Worm (Caenorhabditis elegans): Measurements from ENCODE around the gene tbc-11.

tbc-11 gene

ce11 chrX:974499-975235 is 49.9 kb downstream of the tbc-11 start, which contains the start of gene vps-45:
Gene vps-45, minus strand, starts transcription at chrX:974848.
- no peak for TF ChIP-seq gmeb-2 (tag; optimal IDR thresholded peaks at IDR 0.05)
- TF ChIP-seq ama-1 (optimal IDR thresholded peaks at IDR 0.05): no peak
- TF ChIP-seq tbx-2 (tag; optimal IDR thresholded peaks at IDR 0.05): peak; percentile 20
- TF ChIP-seq nfya-1 (tag; optimal IDR thresholded peaks at IDR 0.05): peak; percentile 46
- TF ChIP-seq C38D4.7 (GFP tag; optimal IDR thresholded peaks at IDR 0.05): no peak
- TF ChIP-seq ref-2 (tag; optimal IDR thresholded peaks at IDR 0.05): peak; percentile 56
- TF ChIP-seq unc-42 (tag; optimal IDR thresholded peaks at IDR 0.05): peak; percentile 15
- TF ChIP-seq unc-3 (GFP tag; conservative IDR thresholded peaks at IDR 0.05): no peak
- no peak for TF ChIP-seq unc-3 (tag; optimal IDR thresholded peaks at IDR 0.05)
- no peak for TF ChIP-seq fkh-10 (GFP tag; optimal IDR thresholded peaks at IDR 0.05)
- no peak for TF ChIP-seq syd-9 (tag; optimal IDR thresholded peaks at IDR 0.05)
- no peak for TF ChIP-seq hlh-30 (tag; optimal IDR thresholded peaks at IDR 0.05; ENCODE audit: insufficient read depth)
- TF ChIP-seq tbx-7 (tag; optimal IDR thresholded peaks at IDR 0.05): no peak
- no peak for TF ChIP-seq ceh-14 (tag; optimal IDR thresholded peaks at IDR 0.05)
- TF ChIP-seq elt-4 (tag; optimal IDR thresholded peaks at IDR 0.05): no peak
- peak; percentile 69 for TF ChIP-seq ceh-31 (tag; optimal IDR thresholded peaks at IDR 0.05)
- no peak for TF ChIP-seq ztf-16 (tag; optimal IDR thresholded peaks at IDR 0.05)
- TF ChIP-seq ceh-18 (tag; optimal IDR thresholded peaks at IDR 0.05): peak; percentile 14
- TF ChIP-seq ceh-30 (tag; optimal IDR thresholded peaks at IDR 0.05): no peak
- TF ChIP-seq ttx-3 (tag; optimal IDR thresholded peaks at IDR 0.05): no peak
- TF ChIP-seq ceh-6 (GFP tag; optimal IDR thresholded peaks at IDR 0.05): no peak
- no peak for TF ChIP-seq dve-1 (tag; optimal IDR thresholded peaks at IDR 0.05)
- peak; percentile 24 for TF ChIP-seq hlh-8 (tag; optimal IDR thresholded peaks at IDR 0.05)
- no peak for TF ChIP-seq pha-2 (tag; optimal IDR thresholded peaks at IDR 0.05)
- peak; percentile 15 for TF ChIP-seq ets-4 (tag; optimal IDR thresholded peaks at IDR 0.05)
- TF ChIP-seq sdc-2 (tag; optimal IDR thresholded peaks at IDR 0.05): peak; percentile 35
- TF ChIP-seq che-1 (tag; optimal IDR thresholded peaks at IDR 0.05): no peak
- TF ChIP-seq C08G9.2 (tag; optimal IDR thresholded peaks at IDR 0.05): no peak
- no peak for TF ChIP-seq unc-55 (GFP tag; optimal IDR thresholded peaks at IDR 0.05)
- TF ChIP-seq npax-4 (tag; optimal IDR thresholded peaks at IDR 0.05): no peak
- no peak for TF ChIP-seq T23F11.4 (GFP tag; optimal IDR thresholded peaks at IDR 0.05)
- TF ChIP-seq ceh-48 (tag; optimal IDR thresholded peaks at IDR 0.05): peak; percentile 80

- no peak for TF ChIP-seq npax-4 (tag; optimal IDR thresholded peaks at IDR 0.05)
Measured at ce11 chrX:975236-975535, 50.4 kb downstream of the tbc-11 start.

- TF ChIP-seq ttx-3 (tag; optimal IDR thresholded peaks at IDR 0.05) (no peak), elt-2 (tag; optimal IDR thresholded peaks at IDR 0.05) (peak; percentile 95), dmd-4 (tag; optimal IDR thresholded peaks at IDR 0.05; ENCODE audit: borderline replicate concordance) (no peak)
Measured at ce11 chrX:977958-978686, 53.4 kb downstream of the tbc-11 start, which contains the start of gene abhd-3.2. Gene abhd-3.2, minus strand, starts transcription at chrX:978008.

ce11 chrX:980252-981009 is 55.7 kb downstream of the tbc-11 start, which contains the start of gene C44C1.1:
Gene C44C1.1, plus strand, starts transcription at chrX:980776.
- TF ChIP-seq lim-6 (tag; optimal IDR thresholded peaks at IDR 0.05) (no peak), ahr-1 (tag; optimal IDR thresholded peaks at IDR 0.05) (no peak), hlh-8 (tag; optimal IDR thresholded peaks at IDR 0.05) (no peak), sdc-2 (tag; optimal IDR thresholded peaks at IDR 0.05) (no peak), elt-2 (tag; optimal IDR thresholded peaks at IDR 0.05) (no peak)
